Worm (Caenorhabditis elegans): Measurements from ENCODE around the gene snrp-40.1.

The snrp-40.1 gene

DNA sequence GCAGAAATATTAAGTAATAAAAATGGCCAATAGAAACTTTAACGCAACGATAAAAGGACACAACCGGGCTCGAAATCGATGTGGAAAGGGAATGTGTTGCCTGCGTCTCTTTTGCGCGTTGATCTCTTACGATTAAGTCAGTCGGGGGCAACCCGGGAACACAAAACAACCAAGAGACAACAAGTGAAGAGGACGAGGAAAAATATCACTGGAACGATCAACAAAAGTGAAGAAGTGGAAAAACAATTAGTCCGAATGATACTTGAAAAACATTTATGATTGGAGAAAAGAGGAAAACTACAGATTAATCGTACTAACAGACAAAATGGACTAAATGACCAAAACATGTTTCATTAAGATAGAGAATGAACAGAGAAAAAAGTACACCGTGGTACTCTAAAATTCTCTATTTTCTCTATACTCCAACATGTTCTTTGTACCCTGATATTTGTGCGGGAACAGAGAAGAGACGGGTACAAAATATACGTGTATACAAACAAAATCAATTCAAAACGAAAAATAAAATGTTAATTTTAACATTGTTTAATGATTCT is 10.8 kb upstream of the snrp-40.1 start, which contains the start of gene F08G12.5:
TSS of gene F08G12.5 (minus strand) at position 1 of the 554 bp plus-strand sequence.
- TF ChIP-seq nhr-85 (tag) (peak; percentile 74), efl-1 (optimal IDR thresholded peaks at IDR 0.05) (no peak), efl-1 (GFP tag; optimal IDR thresholded peaks at IDR 0.05 in 1 of 2) (peak in 1 of 2 experiments; percentile 63), elt-3 (tag; optimal IDR thresholded peaks at IDR 0.05) (peak in 1 of 6 experiments; percentile 29), nhr-20 (tag; optimal IDR thresholded peaks at IDR 0.05) (peak; percentile 35), blmp-1 (tag; optimal IDR thresholded peaks at IDR 0.05) (peak; percentile 43), lin-14 (GFP tag; optimal IDR thresholded peaks at IDR 0.05) (peak; percentile 34), sptf-1 (tag; optimal IDR thresholded peaks at IDR 0.05) (no peak), tlp-1 (tag; optimal IDR thresholded peaks at IDR 0.05) (no peak)

DNA sequence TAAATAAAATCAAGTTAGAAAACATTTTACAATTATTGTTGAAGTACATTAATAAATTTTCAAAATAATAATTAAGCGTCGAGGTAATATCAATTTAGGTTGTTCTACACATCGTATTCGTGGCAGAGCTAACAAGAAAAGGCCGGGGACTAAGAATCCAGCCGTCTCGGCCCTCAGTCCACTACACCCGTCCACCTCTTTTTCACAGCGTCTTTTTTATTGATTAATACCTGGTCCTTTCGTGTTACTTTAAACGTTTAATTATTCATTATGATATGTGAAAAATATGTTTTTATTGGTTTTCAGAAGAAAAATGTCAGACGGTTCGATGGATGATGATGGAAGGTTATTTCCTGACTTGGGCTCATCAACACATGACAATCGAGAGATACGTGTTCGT is 7.5 kb upstream of the snrp-40.1 start, which contains the start of gene vhl-1:
TSS of gene vhl-1 (plus strand) at position 301 of the 400 bp plus-strand sequence.
- TF ChIP-seq dpl-1 (GFP tag; optimal IDR thresholded peaks at IDR 0.05) (no peak), mep-1 (tag; optimal IDR thresholded peaks at IDR 0.05) (no peak), ets-5 (GFP tag; IDR thresholded peaks at IDR 0.05) (no peak), jun-1 (tag; optimal IDR thresholded peaks at IDR 0.05) (no peak), swsn-7 (tag; optimal IDR thresholded peaks at IDR 0.05) (no peak), zag-1 (tag; optimal IDR thresholded peaks at IDR 0.05) (no peak), ztf-4 (tag; optimal IDR thresholded peaks at IDR 0.05) (no peak), grh-1 (GFP tag; IDR thresholded peaks at IDR 0.05) (no peak), sptf-1 (tag; optimal IDR thresholded peaks at IDR 0.05) (no peak), sup-37 (GFP tag; optimal IDR thresholded peaks at IDR 0.05) (no peak), zip-4 (GFP tag; optimal IDR thresholded peaks at IDR 0.05) (no peak), xbp-1 (tag; optimal IDR thresholded peaks at IDR 0.05) (no peak), vab-15 (tag; optimal IDR thresholded peaks at IDR 0.05) (no peak), nhr-20 (tag; optimal IDR thresholded peaks at IDR 0.05) (no peak), tlp-1 (tag; optimal IDR thresholded peaks at IDR 0.05) (no peak), mdl-1 (tag; optimal IDR thresholded peaks at IDR 0.05) (no peak), fkh-10 (GFP tag; optimal IDR thresholded peaks at IDR 0.05) (no peak)

DNA sequence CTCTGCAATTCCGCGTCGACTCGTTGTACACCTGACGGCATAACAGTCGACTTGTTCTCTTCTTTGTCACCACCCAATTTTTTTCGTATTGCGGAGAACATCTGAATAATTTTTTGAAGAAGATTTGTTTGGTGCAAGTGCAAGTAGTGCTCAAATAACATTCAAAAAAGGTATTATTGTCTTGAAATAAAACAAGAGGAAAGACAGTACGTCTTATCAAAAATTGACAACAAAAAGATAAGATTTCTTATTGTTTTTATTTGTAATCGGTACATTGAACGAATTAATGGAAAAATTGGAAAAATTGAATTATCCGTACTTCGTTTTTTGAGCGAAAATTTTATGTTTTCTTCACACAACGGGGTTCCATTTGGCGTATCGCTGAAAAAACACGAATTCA is 6.2 kb upstream of the snrp-40.1 start, which contains the start of gene F08G12.1:
TSS of gene F08G12.1 (minus strand) at position 101 of the 400 bp plus-strand sequence.
- no peak for TF ChIP-seq pax-3 (tag; optimal IDR thresholded peaks at IDR 0.05)
- no peak for TF ChIP-seq lin-15B (tag; optimal IDR thresholded peaks at IDR 0.05)
- no peak for TF ChIP-seq C16A3.4 (tag; optimal IDR thresholded peaks at IDR 0.05)

DNA sequence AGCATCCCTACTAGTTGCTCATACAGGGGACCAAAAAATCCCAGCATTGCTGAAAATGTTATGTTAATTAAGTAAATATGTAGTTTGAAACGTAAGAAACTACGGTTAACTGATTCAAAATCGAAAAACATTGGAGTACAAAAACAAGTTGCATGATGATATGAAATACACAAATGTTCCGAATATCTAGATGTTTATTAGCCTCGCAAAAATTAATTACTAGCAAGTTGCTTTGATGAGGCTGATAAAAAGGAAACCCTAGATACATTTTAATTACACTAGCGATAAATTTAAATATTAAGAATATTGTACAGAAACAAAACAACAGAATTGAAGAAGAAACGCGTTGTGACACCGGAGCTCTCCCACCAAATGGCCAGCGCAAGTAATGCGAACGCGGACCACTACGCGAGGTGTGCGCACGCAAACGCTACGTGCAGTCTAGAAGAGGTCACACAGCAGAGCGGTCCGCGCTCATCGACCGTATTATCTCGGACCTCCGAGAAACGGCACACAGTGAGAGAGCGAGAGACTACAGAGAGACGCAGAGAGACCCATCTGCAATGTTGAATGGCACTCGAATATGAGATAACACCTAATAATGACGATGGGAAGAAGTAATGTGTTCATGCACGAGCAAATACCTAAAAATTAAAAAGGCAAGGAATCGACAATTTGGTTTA is 2.8 kb downstream of the snrp-40.1 start, which contains the start of gene inx-2:
TSS of gene inx-2 (minus strand) at position 51 of the 683 bp plus-strand sequence.
- TF ChIP-seq ets-5 (GFP tag; IDR thresholded peaks at IDR 0.05) (no peak), unc-86 (tag; optimal IDR thresholded peaks at IDR 0.05) (no peak)

DNA sequence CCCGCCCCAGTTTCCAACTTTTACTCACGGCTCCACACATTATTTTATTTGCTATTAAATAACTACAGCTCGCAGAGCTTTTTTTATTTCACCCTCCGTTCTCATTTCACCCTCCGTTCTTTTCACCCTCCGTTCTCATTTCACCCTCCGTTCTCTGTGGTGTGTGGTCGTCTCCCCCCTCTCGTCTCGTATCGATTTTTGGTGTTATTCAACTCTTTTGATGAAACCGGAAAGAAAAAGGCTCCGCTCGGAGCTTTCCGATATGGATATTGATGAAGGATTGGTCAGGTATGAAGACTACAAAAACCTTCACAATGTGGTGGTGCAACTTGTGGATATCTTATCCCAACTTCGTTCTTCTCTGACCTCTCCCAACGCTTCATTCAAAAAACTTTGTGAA is 9.1 kb downstream of the snrp-40.1 start:
- TF ChIP-seq nhr-237 (tag; optimal IDR thresholded peaks at IDR 0.05): no peak
- no peak for TF ChIP-seq hlh-17 (GFP tag; optimal IDR thresholded peaks at IDR 0.05; ENCODE audit: borderline replicate concordance)
- TF ChIP-seq vab-15 (tag; optimal IDR thresholded peaks at IDR 0.05): no peak
- no peak for TF ChIP-seq hpl-2 (GFP tag; optimal IDR thresholded peaks at IDR 0.05)
- no peak for TF ChIP-seq zag-1 (tag; optimal IDR thresholded peaks at IDR 0.05)
- TF ChIP-seq sup-37 (GFP tag; optimal IDR thresholded peaks at IDR 0.05): no peak
- no peak for TF ChIP-seq pax-3 (tag; optimal IDR thresholded peaks at IDR 0.05)
- no peak for TF ChIP-seq tlp-1 (tag; optimal IDR thresholded peaks at IDR 0.05)
- no peak for TF ChIP-seq pag-3 (tag; optimal IDR thresholded peaks at IDR 0.05; ENCODE audit: borderline replicate concordance, insufficient read depth)
- no peak for TF ChIP-seq unc-86 (tag; optimal IDR thresholded peaks at IDR 0.05)
- TF ChIP-seq fkh-4 (tag; optimal IDR thresholded peaks at IDR 0.05; ENCODE audit: borderline replicate concordance): no peak
- no peak for TF ChIP-seq aly-2 (tag; optimal IDR thresholded peaks at IDR 0.05)
- no peak for TF ChIP-seq skn-1 (tag; optimal IDR thresholded peaks at IDR 0.05)
- no peak for TF ChIP-seq unc-30 (tag; optimal IDR thresholded peaks at IDR 0.05)
- TF ChIP-seq elt-3 (tag; optimal IDR thresholded peaks at IDR 0.05): no peak
- no peak for TF ChIP-seq fos-1 (tag; optimal IDR thresholded peaks at IDR 0.05)

Measured in whole organism, L1 larva.